Fruit fly (Drosophila melanogaster) S2 (cell line): ENCODE results near the gene CG5568.
A peak's percentile ranks its signal among the peaks of the same experiment; 100 is the strongest.

ENCODE experiments used
- CG8478 ChIP-seq: fragments of >200 bp; optimal IDR thresholded peaks from 2 replicates; lab custom pipeline; 2018
- CTCF ChIP-seq, 2 experiments: fragments of >200 bp; optimal IDR thresholded peaks; 2 replicates each; lab custom pipeline; 2018

DNA sequence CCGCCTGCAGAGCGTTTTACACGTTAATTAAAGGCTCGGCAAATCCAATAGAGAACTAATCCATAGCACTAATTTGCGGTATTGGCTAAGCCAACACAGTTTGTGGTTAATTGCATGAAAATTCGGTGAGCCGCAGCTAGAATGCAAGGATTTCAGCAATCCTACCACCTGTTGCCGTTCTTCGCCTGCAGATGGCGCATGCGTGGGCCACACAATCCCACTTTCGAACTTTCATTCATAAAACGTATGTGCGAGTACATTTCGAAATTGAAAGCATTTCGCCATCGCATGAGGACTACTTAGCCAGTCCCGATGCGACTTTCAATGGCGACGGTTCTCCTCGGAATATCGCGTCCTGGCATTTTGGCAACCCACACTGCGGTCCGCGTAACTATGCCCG, 35.8 kb downstream of the CG5568 start, which contains the start of gene CG13288:
- no peak for TF ChIP-seq CG8478 (lab: Kevin White, UChicago)
- peak; percentile 82 to 91 for TF ChIP-seq CTCF (optimal IDR thresholded peaks at IDR 0.05; lab: Kevin White, UChicago)
